Fruit fly (Drosophila melanogaster) whole organism, prepupa: ENCODE results near the gene Trs20.
A peak's percentile ranks its signal among the peaks of the same experiment; 100 is the strongest.

Experiments used
- CG10631 ChIP-seq: fragments of 200-800 bp; sonication (Bioruptor generic); optimal IDR thresholded peaks from 2 replicates; lab custom pipeline; 2016; ENCODE audit warnings: missing biosample characterization, missing genetic modification characterization
- CG11902 ChIP-seq: fragments of 200-800 bp; sonication (Bioruptor generic); optimal IDR thresholded peaks from 3 replicates; lab custom pipeline; 2016; ENCODE audit warnings: missing biosample characterization, missing genetic modification characterization
- CG15336 ChIP-seq: fragments of 200-800 bp; sonication (Bioruptor generic); IDR thresholded peaks from 2 replicates; pipeline ENCODE4 v1.3.6; 2022; ENCODE audit warnings: missing biosample characterization, missing genetic modification characterization
- CG1621 ChIP-seq: fragments of 200-800 bp; sonication (Bioruptor generic); optimal IDR thresholded peaks from 3 replicates; lab custom pipeline; 2018; ENCODE audit warnings: missing biosample characterization, mild to moderate bottlenecking, missing genetic modification characterization
- CG16779 ChIP-seq: fragments of 200-800 bp; sonication (Bioruptor generic); optimal IDR thresholded peaks from 3 replicates; lab custom pipeline; 2017; ENCODE audit warnings: missing biosample characterization, mild to moderate bottlenecking, missing genetic modification characterization
- CG3032 ChIP-seq: fragments of 200-800 bp; optimal IDR thresholded peaks from 2 replicates; lab custom pipeline; 2019; ENCODE audit warnings: missing biosample characterization, mild to moderate bottlenecking, missing genetic modification characterization, moderate library complexity
- CG31627 ChIP-seq: fragments of 200-800 bp; sonication (Bioruptor generic); optimal IDR thresholded peaks from 3 replicates; lab custom pipeline; 2016; ENCODE audit warnings: missing biosample characterization, missing genetic modification characterization
- CG32006 ChIP-seq: fragments of 200-800 bp; sonication (Bioruptor generic); optimal IDR thresholded peaks from 3 replicates; lab custom pipeline; 2017; ENCODE audit warnings: missing biosample characterization, mild to moderate bottlenecking, missing genetic modification characterization
- CG34406 ChIP-seq: fragments of 200-800 bp; sonication (Bioruptor generic); optimal IDR thresholded peaks from 3 replicates; lab custom pipeline; 2016; ENCODE audit warnings: missing biosample characterization, missing genetic modification characterization
- CG3919 ChIP-seq: fragments of 200-800 bp; sonication (Bioruptor generic); optimal IDR thresholded peaks from 3 replicates; lab custom pipeline; 2016; ENCODE audit warnings: missing biosample characterization, missing genetic modification characterization
- CG4318 ChIP-seq: fragments of 200-800 bp; sonication (Bioruptor generic); optimal IDR thresholded peaks from 3 replicates; lab custom pipeline; 2017; ENCODE audit warnings: missing biosample characterization, mild to moderate bottlenecking, missing genetic modification characterization
- CG6163 ChIP-seq: fragments of 200-800 bp; sonication (Bioruptor generic); IDR thresholded peaks from 3 replicates; pipeline ENCODE4 v1.3.6; 2022; ENCODE audit warnings: missing biosample characterization, missing genetic modification characterization
- CG6276 ChIP-seq: fragments of 200-800 bp; sonication (Bioruptor generic); optimal IDR thresholded peaks from 2 replicates; lab custom pipeline; 2017; ENCODE audit warnings: missing biosample characterization, mild to moderate bottlenecking, missing genetic modification characterization
- CG6808 ChIP-seq: fragments of 200-800 bp; sonication (Bioruptor generic); optimal IDR thresholded peaks from 3 replicates; lab custom pipeline; 2017; ENCODE audit warnings: missing biosample characterization, missing genetic modification characterization, mild to moderate bottlenecking, moderate library complexity, missing genetic modification reagents
- CG6854 ChIP-seq: fragments of 200-800 bp; sonication (Bioruptor generic); optimal IDR thresholded peaks from 2 replicates; lab custom pipeline; 2017; ENCODE audit warnings: missing biosample characterization, mild to moderate bottlenecking, missing genetic modification characterization
- CG7368 ChIP-seq: fragments of 200-800 bp; sonication (Bioruptor generic); optimal IDR thresholded peaks from 3 replicates; lab custom pipeline; 2016; ENCODE audit warnings: missing biosample characterization, missing genetic modification characterization
- CG8319 ChIP-seq: fragments of 200-800 bp; sonication (Bioruptor generic); optimal IDR thresholded peaks from 3 replicates; lab custom pipeline; 2016; ENCODE audit warnings: missing biosample characterization, missing genetic modification characterization
- CG8632 ChIP-seq: fragments of 200-800 bp; sonication (Bioruptor generic); optimal IDR thresholded peaks from 3 replicates; lab custom pipeline; 2016; ENCODE audit warnings: missing biosample characterization, missing genetic modification characterization
- Eip75B ChIP-seq: fragments of 200-800 bp; sonication (Bioruptor generic); optimal IDR thresholded peaks from 3 replicates; lab custom pipeline; 2016; ENCODE audit warnings: missing biosample characterization, missing genetic modification characterization
- Eip93F ChIP-seq: fragments of 200-800 bp; sonication (Bioruptor generic); optimal IDR thresholded peaks from 2 replicates; lab custom pipeline; 2016; ENCODE audit warnings: missing biosample characterization, mild to moderate bottlenecking, missing genetic modification characterization
- Ets21C ChIP-seq: fragments of 200-800 bp; sonication (Bioruptor generic); optimal IDR thresholded peaks from 3 replicates; lab custom pipeline; 2016; ENCODE audit warnings: missing biosample characterization, missing genetic modification characterization
- Ets96B ChIP-seq: fragments of 200-800 bp; optimal IDR thresholded peaks from 2 replicates; lab custom pipeline; 2019; ENCODE audit warnings: missing biosample characterization, mild to moderate bottlenecking, missing genetic modification characterization, moderate library complexity
- Hr39 ChIP-seq: fragments of 200-800 bp; sonication (Bioruptor generic); optimal IDR thresholded peaks from 2 replicates; lab custom pipeline; 2016; ENCODE audit warnings: missing biosample characterization, missing genetic modification characterization
- Hr4 ChIP-seq: fragments of 200-800 bp; sonication (Bioruptor generic); optimal IDR thresholded peaks from 3 replicates; lab custom pipeline; 2016; ENCODE audit warnings: missing biosample characterization, missing genetic modification characterization
- Met ChIP-seq: fragments of 200-800 bp; sonication (Bioruptor generic); optimal IDR thresholded peaks from 3 replicates; lab custom pipeline; 2016; ENCODE audit warnings: missing biosample characterization, missing genetic modification characterization
- OdsH ChIP-seq: fragments of 200-800 bp; sonication (Bioruptor generic); optimal IDR thresholded peaks from 3 replicates; lab custom pipeline; 2016; ENCODE audit warnings: missing biosample characterization, missing genetic modification characterization
- Smox ChIP-seq: fragments of 200-800 bp; sonication (Bioruptor generic); optimal IDR thresholded peaks from 3 replicates; lab custom pipeline; 2016; ENCODE audit warnings: missing biosample characterization, missing genetic modification characterization
- Sox102F ChIP-seq: fragments of 200-800 bp; sonication (Bioruptor generic); optimal IDR thresholded peaks from 2 replicates; lab custom pipeline; 2016; ENCODE audit warnings: missing biosample characterization, mild to moderate bottlenecking, missing genetic modification characterization
- Sox14 ChIP-seq: fragments of 200-800 bp; sonication (Bioruptor generic); optimal IDR thresholded peaks from 3 replicates; lab custom pipeline; 2016; ENCODE audit warnings: missing biosample characterization, missing genetic modification characterization
- Sox15 ChIP-seq: fragments of 200-800 bp; sonication (Bioruptor generic); optimal IDR thresholded peaks from 3 replicates; lab custom pipeline; 2016; ENCODE audit warnings: missing biosample characterization, missing genetic modification characterization
- achi ChIP-seq: fragments of 200-800 bp; sonication (Bioruptor generic); optimal IDR thresholded peaks from 3 replicates; lab custom pipeline; 2016; ENCODE audit warnings: missing biosample characterization, missing genetic modification characterization
- acj6 ChIP-seq: fragments of 200-800 bp; sonication (Bioruptor generic); optimal IDR thresholded peaks from 3 replicates; lab custom pipeline; 2016; ENCODE audit warnings: missing biosample characterization, missing genetic modification characterization
- cyc ChIP-seq: fragments of 200-800 bp; sonication (Bioruptor generic); optimal IDR thresholded peaks from 3 replicates; lab custom pipeline; 2016; ENCODE audit warnings: missing biosample characterization, missing genetic modification characterization
- dac ChIP-seq: fragments of 200-800 bp; sonication (Bioruptor generic); optimal IDR thresholded peaks from 2 replicates; lab custom pipeline; 2017; ENCODE audit warnings: missing biosample characterization, mild to moderate bottlenecking, missing genetic modification characterization
- eg ChIP-seq: fragments of 200-800 bp; sonication (Bioruptor generic); IDR thresholded peaks from 3 replicates; pipeline ENCODE4 v1.3.6; 2022; ENCODE audit warnings: missing biosample characterization, missing genetic modification characterization
- esn ChIP-seq: fragments of 200-800 bp; sonication (Bioruptor generic); optimal IDR thresholded peaks from 2 replicates; lab custom pipeline; 2016; ENCODE audit warnings: missing biosample characterization, mild to moderate bottlenecking, missing genetic modification characterization, moderate library complexity
- fd59A ChIP-seq: fragments of 200-800 bp; sonication (Bioruptor generic); optimal IDR thresholded peaks from 2 replicates; lab custom pipeline; 2017; ENCODE audit warnings: missing biosample characterization, mild to moderate bottlenecking, missing genetic modification characterization, missing genetic modification reagents
- fd85E ChIP-seq: fragments of 200-800 bp; sonication (Bioruptor generic); optimal IDR thresholded peaks from 3 replicates; lab custom pipeline; 2016; ENCODE audit warnings: missing biosample characterization, missing genetic modification characterization
- fkh ChIP-seq: fragments of 200-800 bp; sonication (Bioruptor generic); optimal IDR thresholded peaks from 3 replicates; lab custom pipeline; 2017; ENCODE audit warnings: missing biosample characterization, mild to moderate bottlenecking, missing genetic modification characterization, moderate library complexity
- lz ChIP-seq: fragments of 200-800 bp; sonication (Bioruptor generic); optimal IDR thresholded peaks from 3 replicates; lab custom pipeline; 2016; ENCODE audit warnings: missing biosample characterization, missing genetic modification characterization
- net ChIP-seq: fragments of 200-800 bp; sonication (Bioruptor generic); optimal IDR thresholded peaks from 3 replicates; lab custom pipeline; 2016; ENCODE audit warnings: missing biosample characterization, missing genetic modification characterization
- pdm3 ChIP-seq: fragments of 200-800 bp; sonication (Bioruptor generic); optimal IDR thresholded peaks from 3 replicates; lab custom pipeline; 2016; ENCODE audit warnings: missing biosample characterization, missing genetic modification characterization
- salr ChIP-seq, 2 experiments: fragments of 200-800 bp; sonication (Bioruptor generic); optimal IDR thresholded peaks; 3 replicates each; lab custom pipeline; 2016 to 2018; ENCODE audit warnings: missing biosample characterization in 2 of 2, missing genetic modification characterization in 2 of 2, mild to moderate bottlenecking in 1 of 2
- spab ChIP-seq: fragments of 200-800 bp; sonication (Bioruptor generic); optimal IDR thresholded peaks from 2 replicates; lab custom pipeline; 2017; ENCODE audit warnings: missing biosample characterization, mild to moderate bottlenecking, missing genetic modification characterization, missing genetic modification reagents
- topi ChIP-seq: fragments of 200-800 bp; sonication (Bioruptor generic); optimal IDR thresholded peaks from 3 replicates; lab custom pipeline; 2016; ENCODE audit warnings: missing biosample characterization, missing genetic modification characterization

Trs20 gene

dm6 chr3L:16149418-16150160, 18.2 kb upstream of the Trs20 start (continued):
- TF ChIP-seq CG8319 (GFP tag; lab: Kevin White, UChicago) (peak; percentile 25), Sox14 (GFP tag; lab: Kevin White, UChicago) (peak; percentile 23), CG10631 (GFP tag; lab: Kevin White, UChicago) (peak; percentile 24), Hr4 (peak; percentile 45), Ets21C (GFP tag; lab: Kevin White, UChicago) (peak; percentile 14), CG3032 (peak; percentile 0), CG1621 (tag; lab: Kevin White, UChicago) (peak; percentile 56), dac (no peak), spab (GFP tag; lab: Kevin White, UChicago) (no peak), Met (GFP tag; lab: Kevin White, UChicago) (peak; percentile 27), CG4318 (GFP tag; lab: Kevin White, UChicago) (peak; percentile 1), Smox (GFP tag; lab: Kevin White, UChicago) (no peak), topi (GFP tag; lab: Kevin White, UChicago) (no peak), Eip75B (GFP tag; lab: Kevin White, UChicago) (peak; percentile 42), fkh (GFP tag; lab: Kevin White, UChicago) (peak; percentile 46), OdsH (GFP tag; lab: Kevin White, UChicago) (peak; percentile 24), esn (GFP tag; lab: Kevin White, UChicago) (peak; percentile 23), fd59A (GFP tag; lab: Kevin White, UChicago) (peak; percentile 30), eg (GFP tag; lab: Robert Waterston, UW) (0 out of 3 replicates have a peak, but pooled peaks have one; percentile 39), salr (GFP tag; optimal IDR thresholded peaks at IDR 0.05; lab: Kevin White, UChicago) (peak in 1 of 2 experiments; percentile 16), Sox15 (no peak), CG16779 (tag; lab: Kevin White, UChicago) (no peak), cyc (GFP tag; lab: Kevin White, UChicago) (no peak)
- TF ChIP-seq, all 60 proteins: peak for 37

- TF ChIP-seq Hr4 (peak; percentile 36), CG6854 (GFP tag; lab: Kevin White, UChicago) (no peak), OdsH (GFP tag; lab: Kevin White, UChicago) (peak; percentile 36), acj6 (GFP tag; lab: Kevin White, UChicago) (peak; percentile 48), Sox102F (GFP tag; lab: Kevin White, UChicago) (peak; percentile 42), CG6163 (GFP tag; lab: Robert Waterston, UW) (no peak), Smox (GFP tag; lab: Kevin White, UChicago) (peak; percentile 55), CG7368 (GFP tag; lab: Kevin White, UChicago) (peak; percentile 20), CG16779 (tag; lab: Kevin White, UChicago) (no peak), Eip75B (GFP tag; lab: Kevin White, UChicago) (peak; percentile 64), Sox14 (GFP tag; lab: Kevin White, UChicago) (peak; percentile 36), Eip93F (GFP tag; lab: Kevin White, UChicago) (peak; percentile 8), CG1621 (tag; lab: Kevin White, UChicago) (no peak), topi (GFP tag; lab: Kevin White, UChicago) (peak; percentile 44), CG4318 (GFP tag; lab: Kevin White, UChicago) (no peak), lz (GFP tag; lab: Kevin White, UChicago) (peak; percentile 50), pdm3 (peak; percentile 31), net (GFP tag; lab: Kevin White, UChicago) (peak; percentile 31), Ets96B (tag; lab: Kevin White, UChicago) (peak; percentile 40), cyc (GFP tag; lab: Kevin White, UChicago) (peak; percentile 27), CG8632 (GFP tag; lab: Kevin White, UChicago) (peak; percentile 45), salr (GFP tag; optimal IDR thresholded peaks at IDR 0.05; lab: Kevin White, UChicago) (peak in 1 of 2 experiments; percentile 59), CG32006 (GFP tag; lab: Kevin White, UChicago) (peak; percentile 61), CG6808 (GFP tag; lab: Kevin White, UChicago) (peak; percentile 46), CG31627 (peak; percentile 39), CG11902 (GFP tag; lab: Kevin White, UChicago) (peak; percentile 29), CG34406 (GFP tag; lab: Kevin White, UChicago) (peak; percentile 24), CG3919 (GFP tag; lab: Kevin White, UChicago) (peak; percentile 49), fd85E (GFP tag; lab: Kevin White, UChicago) (no peak), achi (GFP tag; lab: Kevin White, UChicago) (no peak), Hr39 (GFP tag; lab: Kevin White, UChicago) (peak; percentile 21), dac (peak; percentile 8), CG10631 (GFP tag; lab: Kevin White, UChicago) (peak; percentile 60), CG6276 (GFP tag; lab: Kevin White, UChicago) (peak; percentile 17), spab (GFP tag; lab: Kevin White, UChicago) (peak; percentile 31), CG15336 (GFP tag; lab: Robert Waterston, UW) (peak; percentile 54), CG3032 (peak; percentile 45), fd59A (GFP tag; lab: Kevin White, UChicago) (peak; percentile 21)
Measured at dm6 chr3L:16147819-16148236, 16.4 kb upstream of the Trs20 start.
